Fruit fly (Drosophila melanogaster) Kc167 (cell line): ENCODE results near the gene Pi3K92E.

Source experiments
- Sin3A ChIP-seq: fragments of >200 bp; optimal IDR thresholded peaks from 2 replicates; lab custom pipeline; 2018; ENCODE audit warnings: missing external identifiers
- h ChIP-seq: fragments of >200 bp; optimal IDR thresholded peaks from 3 replicates; lab custom pipeline; 2018; ENCODE audit warnings: missing external identifiers
- insv ChIP-seq: fragments of >200 bp; optimal IDR thresholded peaks from 3 replicates; lab custom pipeline; 2018; ENCODE audit warnings: missing external identifiers
- psq ChIP-seq: fragments of >200 bp; optimal IDR thresholded peaks from 2 replicates; lab custom pipeline; 2017; ENCODE audit warnings: missing external identifiers

- TF ChIP-seq insv (lab: Kevin White, UChicago) (no peak), h (lab: Kevin White, UChicago) (no peak), psq (lab: Kevin White, UChicago) (no peak), Sin3A (no peak)
These were observed 30.5 kb downstream of the Pi3K92E start for dm6 chr3R:20604078-20604477.
